Fruit fly (Drosophila melanogaster): ENCODE results near the gene CG44405.

DNA sequence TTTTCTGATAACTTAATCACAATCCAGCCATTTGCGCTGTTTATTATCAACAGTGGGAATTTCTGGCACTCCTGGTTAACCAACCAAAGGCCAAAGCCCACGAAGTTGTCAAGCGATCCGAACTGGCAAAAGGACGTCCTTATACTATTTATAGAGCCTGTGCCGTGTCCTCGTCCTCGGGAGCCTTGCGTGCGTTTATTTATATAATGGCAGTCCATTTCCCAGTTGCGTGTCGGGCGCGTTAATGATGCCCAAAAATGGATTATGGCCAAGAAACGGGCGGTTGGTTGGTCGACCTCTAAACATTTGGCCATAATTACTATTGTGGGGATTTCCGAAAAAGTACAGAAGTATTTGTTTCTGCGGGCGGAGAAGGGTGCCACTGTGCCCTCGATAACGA, 21.7 kb downstream of the CG44405 start:
- TF ChIP-seq CG31627 (GFP tag; optimal IDR thresholded peaks at IDR 0.05) (no peak), CG15336 (GFP tag; IDR thresholded peaks at IDR 0.05) (no peak), Lpt (GFP tag; optimal IDR thresholded peaks at IDR 0.05) (no peak), CG8319 (GFP tag; optimal IDR thresholded peaks at IDR 0.05) (no peak), OdsH (GFP tag; optimal IDR thresholded peaks at IDR 0.05) (no peak), CG8632 (GFP tag; optimal IDR thresholded peaks at IDR 0.05) (no peak), CG6163 (GFP tag; IDR thresholded peaks at IDR 0.05) (no peak), CG6854 (GFP tag; optimal IDR thresholded peaks at IDR 0.05) (no peak), Gug (GFP tag; IDR thresholded peaks at IDR 0.05) (no peak), Blimp-1 (GFP tag; optimal IDR thresholded peaks at IDR 0.05) (no peak), CG34406 (GFP tag; optimal IDR thresholded peaks at IDR 0.05) (no peak), eg (GFP tag; IDR thresholded peaks at IDR 0.05) (no peak)
